Worm (Caenorhabditis elegans): Measurements from ENCODE around the gene Y57A10A.24.

ce11 chrII:12241792-12242191, 954 bp upstream of the Y57A10A.24 start:
- TF ChIP-seq ama-1 (optimal IDR thresholded peaks at IDR 0.05) = no peak
- no peak for TF ChIP-seq pha-4 (tag; optimal IDR thresholded peaks at IDR 0.05)
- no peak for TF ChIP-seq egl-5 (tag; optimal IDR thresholded peaks at IDR 0.05)
- no peak for TF ChIP-seq daf-12 (tag; optimal IDR thresholded peaks at IDR 0.05)
- TF ChIP-seq lsy-12 (tag; optimal IDR thresholded peaks at IDR 0.05) = no peak
- TF ChIP-seq nhr-77 (tag; optimal IDR thresholded peaks at IDR 0.05) = no peak
- TF ChIP-seq unc-62 (GFP tag; optimal IDR thresholded peaks at IDR 0.05) = no peak
- no peak for TF ChIP-seq snpc-4 (tag; optimal IDR thresholded peaks at IDR 0.05)
